Worm (Caenorhabditis elegans) whole organism, L4/young adult: ENCODE results near the gene F54H12.4.

Experiments used
- W03F9.2 ChIP-seq: fragments of 150-350 bp; optimal IDR thresholded peaks from 2 replicates; lab custom pipeline; 2014; ENCODE audit warnings: missing biosample characterization, missing genetic modification characterization
- dao-5 ChIP-seq: sonication (generic microtip); optimal IDR thresholded peaks from 2 replicates; lab custom pipeline; 2016; ENCODE audit warnings: missing genotype, missing genetic modification characterization, moderate library complexity, missing compliant biosample characterization

- TF ChIP-seq W03F9.2 (tag; lab: Kevin White, UChicago), result no peak
- no peak for TF ChIP-seq dao-5 (tag; lab: Kevin White, UChicago)
Measured at ce11 chrIII:7948802-7949201, 13.7 kb downstream of the F54H12.4 start, which contains the start of gene col-90.
